Worm (Caenorhabditis elegans) whole organism, late embryonic: Measurements from ENCODE around the gene C06E7.2.

Experiments
- C38D4.7 ChIP-seq: fragments of 200-800 bp; sonication (Bioruptor generic); optimal IDR thresholded peaks from 2 replicates; lab custom pipeline; 2018; ENCODE audit warnings: mild to moderate bottlenecking, missing genetic modification characterization, moderate library complexity, missing compliant biosample characterization
- F13H6.1 ChIP-seq: sonication (generic microtip); optimal IDR thresholded peaks from 2 replicates; lab custom pipeline; 2016; ENCODE audit warnings: missing genetic modification characterization, missing compliant biosample characterization
- K02D7.2 ChIP-seq: sonication (generic microtip); optimal IDR thresholded peaks from 2 replicates; lab custom pipeline; 2017; ENCODE audit warnings: mild to moderate bottlenecking, missing genetic modification characterization, missing compliant biosample characterization
- Y22D7AL.16 ChIP-seq: sonication (generic microtip); optimal IDR thresholded peaks from 2 replicates; lab custom pipeline; 2016; ENCODE audit warnings: missing genetic modification characterization, missing compliant biosample characterization
- ahr-1 ChIP-seq: sonication (generic microtip); optimal IDR thresholded peaks from 2 replicates; lab custom pipeline; 2016; ENCODE audit warnings: missing genetic modification characterization, missing compliant biosample characterization
- ama-1 ChIP-seq: fragments of 150-350 bp; optimal IDR thresholded peaks from 2 replicates; lab custom pipeline; 2014
- ceh-14 ChIP-seq: sonication (generic microtip); optimal IDR thresholded peaks from 2 replicates; lab custom pipeline; 2016; ENCODE audit warnings: missing genotype, missing genetic modification characterization, missing compliant biosample characterization
- ceh-18 ChIP-seq: sonication (generic microtip); optimal IDR thresholded peaks from 2 replicates; lab custom pipeline; 2016; ENCODE audit warnings: missing genetic modification characterization, missing compliant biosample characterization
- ceh-19 ChIP-seq: fragments of 200-800 bp; sonication (Bioruptor generic); optimal IDR thresholded peaks from 2 replicates; lab custom pipeline; 2018; ENCODE audit warnings: mild to moderate bottlenecking, missing genetic modification characterization, missing compliant biosample characterization
- ceh-24 ChIP-seq: sonication (generic microtip); optimal IDR thresholded peaks from 2 replicates; lab custom pipeline; 2016; ENCODE audit warnings: mild to moderate bottlenecking, missing genetic modification characterization, missing compliant biosample characterization
- ceh-45 ChIP-seq: fragments of 200-800 bp; sonication (Bioruptor generic); IDR thresholded peaks from 2 replicates; pipeline ENCODE4 v1.3.6; 2022; ENCODE audit warnings: missing genetic modification reagents, missing genetic modification characterization, missing compliant biosample characterization
- che-1 ChIP-seq: sonication (generic microtip); optimal IDR thresholded peaks from 2 replicates; lab custom pipeline; 2016; ENCODE audit warnings: mild to moderate bottlenecking, missing genetic modification characterization, missing compliant biosample characterization
- dve-1 ChIP-seq: sonication (generic microtip); optimal IDR thresholded peaks from 2 replicates; lab custom pipeline; 2017; ENCODE audit warnings: antibody characterized with exemption, mild to moderate bottlenecking, missing genetic modification characterization, missing compliant biosample characterization
- hlh-8 ChIP-seq: sonication (generic microtip); optimal IDR thresholded peaks from 2 replicates; lab custom pipeline; 2016; ENCODE audit warnings: missing genotype, missing genetic modification characterization, missing compliant biosample characterization
- lim-6 ChIP-seq: sonication (generic microtip); optimal IDR thresholded peaks from 2 replicates; lab custom pipeline; 2016; ENCODE audit warnings: missing genetic modification characterization, missing compliant biosample characterization
- lin-11 ChIP-seq: fragments of 200-800 bp; sonication (Bioruptor generic); optimal IDR thresholded peaks from 2 replicates; lab custom pipeline; 2018; ENCODE audit warnings: mild to moderate bottlenecking, missing genetic modification characterization, missing compliant biosample characterization
- mec-3 ChIP-seq: sonication (generic microtip); optimal IDR thresholded peaks from 2 replicates; lab custom pipeline; 2016; ENCODE audit warnings: borderline replicate concordance, missing genetic modification characterization, missing compliant biosample characterization
- nfya-1 ChIP-seq: sonication (generic microtip); optimal IDR thresholded peaks from 2 replicates; lab custom pipeline; 2017; ENCODE audit warnings: missing genetic modification characterization, mild to moderate bottlenecking, missing compliant biosample characterization, antibody characterized with exemption, moderate library complexity
- nhr-11 ChIP-seq: fragments of 150-350 bp; optimal IDR thresholded peaks from 2 replicates; lab custom pipeline; 2014; ENCODE audit warnings: missing biosample characterization, missing genetic modification characterization
- nhr-232 ChIP-seq: sonication (generic microtip); optimal IDR thresholded peaks from 2 replicates; lab custom pipeline; 2016; ENCODE audit warnings: missing genetic modification characterization, missing compliant biosample characterization
- odd-2 ChIP-seq: sonication (generic microtip); optimal IDR thresholded peaks from 2 replicates; lab custom pipeline; 2017; ENCODE audit warnings: antibody characterized with exemption, mild to moderate bottlenecking, missing genetic modification characterization, missing compliant biosample characterization
- pax-1 ChIP-seq: fragments of 150-350 bp; optimal IDR thresholded peaks from 2 replicates; lab custom pipeline; 2014; ENCODE audit warnings: missing biosample characterization, missing genetic modification characterization
- pha-4 ChIP-seq: fragments of 150-350 bp; optimal IDR thresholded peaks from 2 replicates; lab custom pipeline; 2018; ENCODE audit warnings: missing biosample characterization, missing genetic modification reagents, missing genetic modification characterization
- pqm-1 ChIP-seq: sonication (generic microtip); optimal IDR thresholded peaks from 2 replicates; lab custom pipeline; 2016; ENCODE audit warnings: missing genetic modification characterization, missing compliant biosample characterization
- ref-2 ChIP-seq: sonication (generic microtip); optimal IDR thresholded peaks from 2 replicates; lab custom pipeline; 2016; ENCODE audit warnings: missing genetic modification characterization, missing compliant biosample characterization
- sox-2 ChIP-seq: fragments of 200-800 bp; sonication (Bioruptor generic); IDR thresholded peaks from 2 replicates; pipeline ENCODE4 v1.3.6; 2022; ENCODE audit warnings: missing genetic modification reagents, missing genetic modification characterization, missing compliant biosample characterization
- tbx-2 ChIP-seq: sonication (generic microtip); optimal IDR thresholded peaks from 2 replicates; lab custom pipeline; 2016; ENCODE audit warnings: missing genetic modification characterization, missing compliant biosample characterization
- ttx-3 ChIP-seq: sonication (generic microtip); optimal IDR thresholded peaks from 2 replicates; lab custom pipeline; 2016; ENCODE audit warnings: missing genetic modification reagents, missing genetic modification characterization, missing compliant biosample characterization
- unc-55 ChIP-seq: sonication (generic microtip); optimal IDR thresholded peaks from 2 replicates; lab custom pipeline; 2017; ENCODE audit warnings: missing biosample characterization, missing genetic modification reagents, missing genetic modification characterization
- zip-5 ChIP-seq: sonication (generic microtip); optimal IDR thresholded peaks from 2 replicates; lab custom pipeline; 2016; ENCODE audit warnings: missing genetic modification characterization, missing compliant biosample characterization
- ztf-16 ChIP-seq: sonication (generic microtip); optimal IDR thresholded peaks from 2 replicates; lab custom pipeline; 2017; ENCODE audit warnings: missing genetic modification characterization, missing compliant biosample characterization

Gene C06E7.2

DNA sequence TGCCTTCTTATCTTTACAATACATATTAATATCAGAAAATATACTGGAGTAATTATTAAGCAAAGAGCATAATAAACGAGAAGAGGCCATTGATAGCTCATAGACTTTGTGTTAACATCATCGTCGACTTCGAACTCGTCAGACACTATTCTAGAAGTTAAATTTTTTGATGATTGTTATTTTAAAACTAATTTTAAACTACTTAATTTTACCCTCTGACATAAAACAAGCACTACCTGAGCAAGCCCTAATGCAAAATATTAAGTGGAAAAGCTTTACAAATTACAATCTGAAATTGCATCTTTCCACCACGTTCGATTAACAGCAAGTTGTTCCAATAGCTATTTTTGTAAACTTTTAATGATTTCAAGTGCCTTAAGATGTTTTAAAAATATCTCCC, 30.8 kb downstream of the C06E7.2 start, which contains the start of gene srv-17:
TSS of gene srv-17 (minus strand) at position 101 of the 400 bp plus-strand sequence.
- TF ChIP-seq hlh-8 (tag; lab: Kevin White, UChicago) = no peak
- no peak for TF ChIP-seq tbx-2
- TF ChIP-seq pha-4 (tag; lab: Kevin White, UChicago) = no peak
- no peak for TF ChIP-seq ceh-19 (GFP tag; lab: Kevin White, UChicago)
- no peak for TF ChIP-seq ztf-16
- no peak for TF ChIP-seq C38D4.7 (GFP tag; lab: Kevin White, UChicago)
- TF ChIP-seq ceh-18 (tag; lab: Kevin White, UChicago) = no peak
- TF ChIP-seq mec-3 (tag; lab: Kevin White, UChicago) = no peak
- TF ChIP-seq nfya-1 (tag; lab: Kevin White, UChicago) = no peak
- TF ChIP-seq che-1 (tag; lab: Kevin White, UChicago) = no peak
- no peak for TF ChIP-seq K02D7.2
- no peak for TF ChIP-seq pqm-1
- no peak for TF ChIP-seq nhr-232 (tag; lab: Kevin White, UChicago)
- no peak for TF ChIP-seq dve-1 (tag; lab: Kevin White, UChicago)
- TF ChIP-seq nhr-11 = no peak
- TF ChIP-seq lim-6 (tag; lab: Kevin White, UChicago) = no peak

DNA sequence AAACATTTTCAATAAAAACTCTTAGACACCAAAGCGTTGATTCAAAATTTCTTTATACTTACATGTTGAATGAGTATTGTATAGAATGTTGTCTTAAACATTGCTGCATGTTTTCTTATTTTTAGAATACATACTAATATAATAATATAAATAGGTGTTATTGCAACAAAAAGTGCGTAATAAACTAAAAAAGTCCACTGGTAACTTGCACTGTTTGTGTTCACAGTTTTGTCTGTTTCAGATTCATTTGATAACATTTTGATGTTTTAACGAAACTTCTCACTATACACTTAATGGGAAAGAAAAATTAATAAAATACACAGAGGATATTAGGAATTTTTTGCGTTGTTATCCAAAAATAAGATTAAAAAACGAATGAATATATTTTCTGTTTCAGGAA, 34.5 kb downstream of the C06E7.2 start, which contains the start of gene srv-19:
TSS of gene srv-19 (minus strand) at position 101 of the 400 bp plus-strand sequence.
- TF ChIP-seq ceh-18 (tag; lab: Kevin White, UChicago) = no peak
- TF ChIP-seq ama-1 (lab: Kevin White, UChicago) = no peak
- no peak for TF ChIP-seq nhr-11
- no peak for TF ChIP-seq ref-2
- no peak for TF ChIP-seq pha-4 (tag; lab: Kevin White, UChicago)
- no peak for TF ChIP-seq odd-2 (tag; lab: Kevin White, UChicago)
- no peak for TF ChIP-seq ttx-3 (tag; lab: Kevin White, UChicago)
- no peak for TF ChIP-seq pax-1 (tag; lab: Kevin White, UChicago)
- no peak for TF ChIP-seq zip-5
- TF ChIP-seq ahr-1 (tag; lab: Kevin White, UChicago) = no peak
- no peak for TF ChIP-seq ceh-24
- no peak for TF ChIP-seq Y22D7AL.16 (tag; lab: Kevin White, UChicago)

DNA sequence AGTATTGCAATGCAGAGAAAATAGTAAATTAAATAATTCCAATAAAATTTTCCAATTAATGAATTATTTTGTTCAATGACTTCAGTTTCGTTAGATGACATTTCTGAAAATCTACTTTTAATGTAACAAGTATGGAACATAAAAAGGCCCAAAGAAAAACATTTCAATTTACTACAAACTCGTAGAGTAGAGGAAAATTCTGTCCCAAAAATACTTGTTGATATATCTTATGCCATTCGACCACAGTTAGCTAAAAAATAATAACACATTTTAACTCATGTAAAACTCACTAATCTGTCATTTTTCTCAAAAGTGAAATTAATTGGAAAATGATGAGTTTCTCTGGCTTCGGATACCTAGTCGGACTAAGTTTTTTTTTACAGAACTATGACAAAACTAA, 38.0 kb downstream of the C06E7.2 start, which contains the start of gene srv-21:
TSS of gene srv-21 (minus strand) at position 101 of the 400 bp plus-strand sequence.
- TF ChIP-seq pax-1 (tag; lab: Kevin White, UChicago) = no peak
- TF ChIP-seq mec-3 (tag; lab: Kevin White, UChicago) = no peak
- no peak for TF ChIP-seq tbx-2
- TF ChIP-seq F13H6.1 (tag; lab: Kevin White, UChicago) = no peak
- TF ChIP-seq, all 69 proteins: peak for 0

DNA sequence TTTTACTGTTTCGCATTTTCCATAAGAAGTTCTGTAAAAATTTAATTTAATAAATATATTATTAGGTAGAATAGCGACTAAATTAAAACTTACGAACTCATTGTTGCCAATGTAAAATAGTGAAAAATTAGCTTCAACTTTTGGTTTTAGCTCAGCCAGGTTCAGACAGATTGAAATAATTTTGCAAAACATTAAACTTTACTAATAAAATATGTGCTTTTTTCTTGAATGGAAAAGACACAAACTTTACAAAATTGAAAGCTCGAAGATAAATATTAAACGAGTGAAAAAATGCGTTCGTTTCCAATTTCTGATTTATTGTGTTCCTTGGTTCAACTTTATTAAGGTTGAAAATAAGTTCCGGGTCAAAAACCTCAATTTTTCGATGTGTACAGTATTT, 40.6 kb downstream of the C06E7.2 start, which contains the start of gene srv-22:
TSS of gene srv-22 (minus strand) at position 101 of the 400 bp plus-strand sequence.
- TF ChIP-seq ceh-14 (tag; lab: Kevin White, UChicago) = no peak

DNA sequence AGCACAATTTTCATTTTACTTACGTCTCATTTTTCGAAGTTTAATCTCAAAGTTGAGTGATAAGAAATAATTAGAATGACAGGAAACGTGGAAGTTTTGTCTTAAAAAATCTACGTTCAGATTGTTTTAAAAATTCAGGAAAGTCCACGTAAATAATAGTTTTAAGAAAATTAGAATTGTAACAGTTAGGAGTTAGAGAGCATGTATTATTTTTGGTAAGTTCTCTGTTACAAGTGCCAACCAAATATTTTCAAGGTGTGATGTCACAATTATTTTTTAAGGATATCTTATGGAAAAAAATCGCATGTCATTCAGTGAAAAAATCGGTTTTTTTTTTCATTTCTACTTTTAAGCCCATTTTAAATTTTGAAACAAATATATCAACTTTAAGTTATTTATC, 45.2 kb downstream of the C06E7.2 start, which contains the start of gene H04M03.11:
TSS of gene H04M03.11 (minus strand) at position 101 of the 400 bp plus-strand sequence.
- TF ChIP-seq sox-2 (no peak), hlh-8 (tag; lab: Kevin White, UChicago) (no peak), ceh-24 (no peak), ceh-45 (GFP tag; lab: Robert Waterston, UW) (no peak), lin-11 (tag; lab: Kevin White, UChicago) (no peak), nhr-232 (tag; lab: Kevin White, UChicago) (no peak), unc-55 (GFP tag; lab: Kevin White, UChicago) (no peak)
